Worm (Caenorhabditis elegans) whole organism, mixed stage, embryonic: ENCODE results near the gene tmem-132.

ENCODE experiments used
- bed-3 ChIP-seq: fragments of 200-800 bp; sonication (Bioruptor generic); optimal IDR thresholded peaks from 3 replicates; lab custom pipeline; 2018; ENCODE audit warnings: mild to moderate bottlenecking, missing genetic modification characterization, moderate library complexity, missing compliant biosample characterization
- elt-1 ChIP-seq: sonication (generic microtip); optimal IDR thresholded peaks from 2 replicates; lab custom pipeline; 2017; ENCODE audit warnings: missing genetic modification characterization, mild to moderate bottlenecking, missing compliant biosample characterization, antibody characterized with exemption, moderate library complexity, borderline replicate concordance; ENCODE audit not compliant: insufficient read depth
- lin-13 ChIP-seq: fragments of 150-350 bp; optimal IDR thresholded peaks from 2 replicates; lab custom pipeline; 2014; ENCODE audit warnings: missing biosample characterization, missing genetic modification characterization
- nhr-237 ChIP-seq: fragments of 150-350 bp; optimal IDR thresholded peaks from 2 replicates; lab custom pipeline; 2014; ENCODE audit warnings: missing biosample characterization, missing genetic modification characterization
- pha-4 ChIP-seq: fragments of 150-350 bp; optimal IDR thresholded peaks from 2 replicates; lab custom pipeline; 2018; ENCODE audit warnings: missing biosample characterization, missing genetic modification reagents, missing genetic modification characterization
- sptf-1 ChIP-seq: sonication (generic microtip); optimal IDR thresholded peaks from 2 replicates; lab custom pipeline; 2017; ENCODE audit warnings: mild to moderate bottlenecking, missing genetic modification characterization, moderate library complexity, missing compliant biosample characterization

ce11 chrIII:2657783-2658182 is 58.6 kb downstream of the tmem-132 start, which contains the start of gene let-805:
- no peak for TF ChIP-seq nhr-237 (tag; lab: Kevin White, UChicago)
- no peak for TF ChIP-seq sptf-1 (tag; lab: Kevin White, UChicago)
- no peak for TF ChIP-seq pha-4 (tag; lab: Kevin White, UChicago)
- TF ChIP-seq bed-3: no peak
- TF ChIP-seq lin-13 (tag; lab: Kevin White, UChicago): no peak
- TF ChIP-seq elt-1 (tag; lab: Kevin White, UChicago): no peak
